Worm (Caenorhabditis elegans): ENCODE measurements around the gene dnj-1.

DNA sequence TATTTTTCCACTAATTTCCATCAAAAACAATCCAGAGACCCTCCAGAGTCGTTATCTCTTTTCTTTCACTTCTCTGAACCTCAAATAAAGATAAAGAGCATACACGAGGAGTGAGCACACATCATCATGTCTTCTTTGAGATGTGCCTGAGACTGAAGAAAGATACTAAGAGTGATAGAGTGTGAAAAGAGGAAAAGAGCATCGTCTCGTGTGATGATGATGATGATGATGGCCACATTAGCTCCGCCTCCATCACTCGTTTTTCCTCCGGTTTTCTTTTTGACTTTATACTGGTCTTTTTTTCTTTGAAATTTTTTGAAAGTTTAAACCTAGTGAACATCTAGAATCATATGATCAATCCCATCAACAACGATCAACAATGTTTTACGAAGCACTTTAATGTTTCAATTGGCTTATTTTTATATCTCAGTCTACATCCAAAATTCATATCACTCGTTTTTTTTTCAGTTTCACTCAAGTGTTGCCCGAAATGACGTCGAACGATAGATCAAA, 55.2 kb downstream of the dnj-1 start, which contains the start of gene T01G1.2:
- TF ChIP-seq ztf-29 (GFP tag; IDR thresholded peaks at IDR 0.05) (no peak), med-1 (GFP tag; optimal IDR thresholded peaks at IDR 0.05; ENCODE audit: insufficient read depth) (no peak), ztf-23 (GFP tag; IDR thresholded peaks at IDR 0.05) (no peak), flt-1 (GFP tag; IDR thresholded peaks at IDR 0.05) (no peak), klf-2 (GFP tag; conservative IDR thresholded peaks at IDR 0.05) (no peak)

Measured in whole organism, midembryonic.